Worm (Caenorhabditis elegans) whole organism, midembryonic: ENCODE data around the gene srd-48.

Experiments used
- cog-1 ChIP-seq: sonication (generic microtip); optimal IDR thresholded peaks from 2 replicates; lab custom pipeline; 2016; ENCODE audit warnings: missing genetic modification characterization, missing compliant biosample characterization
- flt-1 ChIP-seq: fragments of 200-800 bp; sonication (Bioruptor generic); IDR thresholded peaks from 2 replicates; pipeline ENCODE4 v1.3.6; 2022; ENCODE audit warnings: missing genetic modification characterization, missing compliant biosample characterization
- klf-2 ChIP-seq: fragments of 200-800 bp; sonication (Bioruptor generic); conservative IDR thresholded peaks from 2 replicates; pipeline ENCODE4 v1.3.6; 2022; ENCODE audit warnings: missing genetic modification reagents, missing genetic modification characterization, missing compliant biosample characterization
- med-1 ChIP-seq: sonication (generic microtip); optimal IDR thresholded peaks from 2 replicates; lab custom pipeline; 2017; ENCODE audit warnings: missing genetic modification characterization, mild to moderate bottlenecking, missing compliant biosample characterization, antibody characterized with exemption, missing genetic modification reagents; ENCODE audit not compliant: insufficient read depth
- ref-1 ChIP-seq: fragments of 200-800 bp; sonication (Bioruptor generic); conservative IDR thresholded peaks from 2 replicates; pipeline ENCODE4 v1.3.6; 2022; ENCODE audit warnings: missing genetic modification reagents, missing genetic modification characterization, missing compliant biosample characterization
- tab-1 ChIP-seq: fragments of 200-800 bp; sonication (Bioruptor generic); IDR thresholded peaks from 2 replicates; pipeline ENCODE4 v1.3.6; 2022; ENCODE audit warnings: missing genetic modification characterization, missing compliant biosample characterization
- ztf-23 ChIP-seq: fragments of 200-800 bp; sonication (Bioruptor generic); IDR thresholded peaks from 2 replicates; pipeline ENCODE4 v1.3.6; 2022; ENCODE audit warnings: missing genetic modification reagents, missing genetic modification characterization, missing compliant biosample characterization

DNA sequence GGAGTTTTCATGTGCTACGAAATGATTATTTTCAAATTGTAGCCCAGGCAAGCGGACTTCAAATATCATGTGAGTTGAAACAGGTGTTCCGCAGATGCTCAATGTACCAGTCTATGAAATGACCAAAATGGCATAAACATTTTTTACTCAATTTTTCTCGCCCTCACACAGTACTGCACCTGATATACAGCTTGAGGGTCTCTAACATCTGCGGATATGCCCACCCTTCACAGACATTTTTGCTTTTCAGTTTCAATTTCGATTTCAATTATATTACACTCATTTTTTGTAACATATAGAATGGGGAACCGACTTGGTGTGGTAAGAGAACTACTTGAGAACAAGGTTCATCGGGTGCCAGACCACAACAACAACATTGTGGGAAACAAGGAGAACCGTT lies 10.8 kb downstream of the srd-48 start, which contains the start of gene F42F12.11:
- TF ChIP-seq ref-1 (GFP tag; lab: Robert Waterston, UW) (no peak), flt-1 (GFP tag; lab: Robert Waterston, UW) (no peak), ztf-23 (no peak), med-1 (GFP tag; lab: Kevin White, UChicago) (no peak), cog-1 (no peak), tab-1 (GFP tag; lab: Robert Waterston, UW) (no peak), klf-2 (GFP tag; lab: Robert Waterston, UW) (no peak)
